Worm (Caenorhabditis elegans) whole organism, late embryonic: ENCODE measurements around the gene T14G11.1.

Experiments
- ceh-24 ChIP-seq: sonication (generic microtip); optimal IDR thresholded peaks from 2 replicates; lab custom pipeline; 2016; ENCODE audit warnings: mild to moderate bottlenecking, missing genetic modification characterization, missing compliant biosample characterization
- dmd-4 ChIP-seq: sonication (generic microtip); optimal IDR thresholded peaks from 2 replicates; lab custom pipeline; 2016; ENCODE audit warnings: borderline replicate concordance, missing genetic modification characterization, missing compliant biosample characterization
- fkh-10 ChIP-seq: fragments of 150-350 bp; optimal IDR thresholded peaks from 2 replicates; lab custom pipeline; 2014; ENCODE audit warnings: missing biosample characterization, missing genetic modification reagents, missing genetic modification characterization
- nfya-1 ChIP-seq: sonication (generic microtip); optimal IDR thresholded peaks from 2 replicates; lab custom pipeline; 2017; ENCODE audit warnings: missing genetic modification characterization, mild to moderate bottlenecking, missing compliant biosample characterization, antibody characterized with exemption, moderate library complexity
- nhr-11 ChIP-seq: fragments of 150-350 bp; optimal IDR thresholded peaks from 2 replicates; lab custom pipeline; 2014; ENCODE audit warnings: missing biosample characterization, missing genetic modification characterization
- pha-4 ChIP-seq: fragments of 150-350 bp; optimal IDR thresholded peaks from 2 replicates; lab custom pipeline; 2018; ENCODE audit warnings: missing biosample characterization, missing genetic modification reagents, missing genetic modification characterization
- pqm-1 ChIP-seq: sonication (generic microtip); optimal IDR thresholded peaks from 2 replicates; lab custom pipeline; 2016; ENCODE audit warnings: missing genetic modification characterization, missing compliant biosample characterization

DNA sequence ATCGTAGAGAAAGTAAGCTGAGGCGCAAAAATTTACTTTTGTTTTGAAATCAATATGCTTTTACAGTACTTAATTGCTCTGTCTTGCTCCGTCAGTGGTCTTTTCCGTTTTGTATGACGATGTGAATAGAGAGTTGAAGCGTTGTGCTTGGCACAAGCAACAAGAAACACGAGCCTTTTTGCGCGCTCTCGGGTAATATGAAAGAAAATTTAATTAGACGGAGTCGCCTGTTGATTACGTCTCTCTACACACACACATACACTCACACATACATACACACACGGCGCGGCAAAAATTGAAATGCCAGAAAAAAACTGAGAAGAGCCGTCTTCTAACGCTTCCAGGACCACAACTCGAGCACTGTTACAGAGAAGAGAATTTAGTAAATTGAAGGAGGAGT, 41.1 kb downstream of the T14G11.1 start:
- no peak for TF ChIP-seq dmd-4 (tag; lab: Kevin White, UChicago)
- TF ChIP-seq nfya-1 (tag; lab: Kevin White, UChicago) = no peak
- TF ChIP-seq pqm-1 = no peak
- TF ChIP-seq ceh-24 (tag; lab: Kevin White, UChicago) = no peak
- no peak for TF ChIP-seq fkh-10 (GFP tag; lab: Kevin White, UChicago)
- no peak for TF ChIP-seq nhr-11 (tag; lab: Kevin White, UChicago)
- TF ChIP-seq pha-4 (tag; lab: Kevin White, UChicago) = no peak
